In genomic region chr2L:2579669-2580351, dm6 we compare ENCODE assay signal across 1 fruit fly cellular context.
TF ChIP-seq lines count a peak whose summit lies in the region.

TSS of gene ND-B17.2 (minus strand) at chr2L:2580172.
TSS of gene Arpc5 (plus strand) at chr2L:2580292.

TF ChIP-seq in whole organism, embryonic, 481 proteins besides CTCF, POLR2A, EP300 and RAD21 (continued from another document):
- TF ChIP-seq CG33557 (GFP tag; optimal IDR thresholded peaks at IDR 0.05; lab: Kevin White, UChicago) (peak; percentile 7), fd102C (GFP tag; optimal IDR thresholded peaks at IDR 0.05; lab: Kevin White, UChicago) (no peak), stc (GFP tag; IDR thresholded peaks at IDR 0.05; lab: Robert Waterston, UW) (no peak), CG9932 (GFP tag; IDR thresholded peaks at IDR 0.05; lab: Robert Waterston, UW) (no peak), CG8765 (GFP tag; IDR thresholded peaks at IDR 0.05; lab: Robert Waterston, UW) (no peak), dan (GFP tag; IDR thresholded peaks at IDR 0.05; lab: Robert Waterston, UW) (no peak), Lim3 (GFP tag; IDR thresholded peaks at IDR 0.05; lab: Robert Waterston, UW) (no peak), amos (GFP tag; IDR thresholded peaks at IDR 0.05; lab: Robert Waterston, UW; ENCODE audit: partially characterized antibody) (no peak), CG2712 (tag; optimal IDR thresholded peaks at IDR 0.05; lab: Kevin White, UChicago) (peak; percentile 26), kay (GFP tag; optimal IDR thresholded peaks at IDR 0.05; lab: Kevin White, UChicago) (peak; percentile 73), sisA (GFP tag; IDR thresholded peaks at IDR 0.05; lab: Robert Waterston, UW) (no peak), pita (GFP tag; optimal IDR thresholded peaks at IDR 0.05; lab: Kevin White, UChicago) (no peak), CG13894 (tag; optimal IDR thresholded peaks at IDR 0.05; lab: Kevin White, UChicago) (no peak), CG12391 (tag; optimal IDR thresholded peaks at IDR 0.05; lab: Kevin White, UChicago) (peak; percentile 49), zfh1 (GFP tag; IDR thresholded peaks at IDR 0.05; lab: Robert Waterston, UW) (no peak), HLH54F (GFP tag; optimal IDR thresholded peaks at IDR 0.05; lab: Kevin White, UChicago) (peak; percentile 17), CG15073 (GFP tag; optimal IDR thresholded peaks at IDR 0.05; lab: Kevin White, UChicago) (no peak), PHDP (tag; optimal IDR thresholded peaks at IDR 0.05; lab: Kevin White, UChicago) (no peak), eve (GFP tag; optimal IDR thresholded peaks at IDR 0.05; lab: Kevin White, UChicago) (no peak), CG4820 (GFP tag; optimal IDR thresholded peaks at IDR 0.05; lab: Kevin White, UChicago) (no peak), lbe (GFP tag; optimal IDR thresholded peaks at IDR 0.05; lab: Kevin White, UChicago) (no peak), CG12104 (GFP tag; optimal IDR thresholded peaks at IDR 0.05; lab: Kevin White, UChicago) (no peak), Taf1 (GFP tag; IDR thresholded peaks at IDR 0.05; lab: Robert Waterston, UW) (no peak), HmgD (GFP tag; optimal IDR thresholded peaks at IDR 0.05; lab: Kevin White, UChicago) (peak; percentile 33), chif (GFP tag; optimal IDR thresholded peaks at IDR 0.05; lab: Kevin White, UChicago) (no peak), BEAF-32 (GFP tag; optimal IDR thresholded peaks at IDR 0.05; lab: Kevin White, UChicago) (peak; percentile 42), Mes4 (GFP tag; optimal IDR thresholded peaks at IDR 0.05; lab: Kevin White, UChicago) (no peak), CG10431 (GFP tag; optimal IDR thresholded peaks at IDR 0.05; lab: Kevin White, UChicago) (no peak), Oli (tag; optimal IDR thresholded peaks at IDR 0.05; lab: Kevin White, UChicago) (no peak), trem (tag; optimal IDR thresholded peaks at IDR 0.05; lab: Kevin White, UChicago) (peak; percentile 91), tup (GFP tag; optimal IDR thresholded peaks at IDR 0.05; lab: Kevin White, UChicago) (no peak), CG13775 (GFP tag; optimal IDR thresholded peaks at IDR 0.05; lab: Kevin White, UChicago) (peak; percentile 29), shn (GFP tag; optimal IDR thresholded peaks at IDR 0.05; lab: Kevin White, UChicago) (peak; percentile 31), unpg (GFP tag; optimal IDR thresholded peaks at IDR 0.05; lab: Kevin White, UChicago) (no peak), z (GFP tag; IDR thresholded peaks at IDR 0.05; lab: Robert Waterston, UW) (no peak), fd3F (GFP tag; optimal IDR thresholded peaks at IDR 0.05; lab: Kevin White, UChicago) (no peak), CG8944 (GFP tag; optimal IDR thresholded peaks at IDR 0.05; lab: Kevin White, UChicago) (no peak), emc (GFP tag; optimal IDR thresholded peaks at IDR 0.05; lab: Kevin White, UChicago) (no peak), CG10274 (GFP tag; optimal IDR thresholded peaks at IDR 0.05; lab: Kevin White, UChicago) (no peak), CG7928 (GFP tag; optimal IDR thresholded peaks at IDR 0.05; lab: Kevin White, UChicago) (no peak), CG10147 (GFP tag; optimal IDR thresholded peaks at IDR 0.05; lab: Kevin White, UChicago) (no peak), CG11093 (GFP tag; IDR thresholded peaks at IDR 0.05; lab: Robert Waterston, UW) (no peak), Doc2 (GFP tag; IDR thresholded peaks at IDR 0.05; lab: Robert Waterston, UW) (no peak), CG4404 (GFP tag; IDR thresholded peaks at IDR 0.05; lab: Robert Waterston, UW) (no peak), CG9215 (GFP tag; IDR thresholded peaks at IDR 0.05; lab: Robert Waterston, UW) (no peak), CG31365 (tag; optimal IDR thresholded peaks at IDR 0.05; lab: Kevin White, UChicago) (no peak), sob (GFP tag; IDR thresholded peaks at IDR 0.05; lab: Robert Waterston, UW) (no peak), bcd (GFP tag; optimal IDR thresholded peaks at IDR 0.05; lab: Kevin White, UChicago) (no peak), E2f1 (GFP tag; IDR thresholded peaks at IDR 0.05; lab: Robert Waterston, UW) (no peak), Chrac-16 (GFP tag; optimal IDR thresholded peaks at IDR 0.05; lab: Kevin White, UChicago) (no peak), CG2678 (tag; optimal IDR thresholded peaks at IDR 0.05; lab: Kevin White, UChicago) (no peak), CG12659 (GFP tag; optimal IDR thresholded peaks at IDR 0.05; lab: Kevin White, UChicago) (peak; percentile 52), CG13287 (GFP tag; IDR thresholded peaks at IDR 0.05; lab: Robert Waterston, UW; ENCODE audit: partially characterized antibody) (peak; percentile 47; the same call in 1 of the 2 replicates), Med (GFP tag; lab: Kevin White, UChicago) (peak; percentile 85), Gug (GFP tag; IDR thresholded peaks at IDR 0.05; lab: Robert Waterston, UW) (no peak), Hsf (GFP tag; optimal IDR thresholded peaks at IDR 0.05; lab: Kevin White, UChicago) (peak; percentile 16), Mrtf (GFP tag; IDR thresholded peaks at IDR 0.05; lab: Robert Waterston, UW) (no peak), Gsc (GFP tag; IDR thresholded peaks at IDR 0.05; lab: Robert Waterston, UW) (no peak), Doc3 (GFP tag; IDR thresholded peaks at IDR 0.05; lab: Robert Waterston, UW; ENCODE audit: partially characterized antibody) (no peak), her (GFP tag; optimal IDR thresholded peaks at IDR 0.05; lab: Kevin White, UChicago) (no peak), mam (GFP tag; optimal IDR thresholded peaks at IDR 0.05; lab: Kevin White, UChicago) (peak; percentile 13), exex (tag; optimal IDR thresholded peaks at IDR 0.05; lab: Kevin White, UChicago) (no peak), CG6854 (GFP tag; optimal IDR thresholded peaks at IDR 0.05; lab: Kevin White, UChicago) (no peak), CG17361 (GFP tag; IDR thresholded peaks at IDR 0.05; lab: Robert Waterston, UW) (peak; percentile 47; the same call in 1 of the 3 replicates), CG17568 (GFP tag; optimal IDR thresholded peaks at IDR 0.05; lab: Kevin White, UChicago) (no peak), trh (GFP tag; optimal IDR thresholded peaks at IDR 0.05; lab: Kevin White, UChicago) (no peak), Hr39 (optimal IDR thresholded peaks at IDR 0.05; lab: Kevin White, UChicago) (no peak), Adf1 (GFP tag; IDR thresholded peaks at IDR 0.05; lab: Robert Waterston, UW) (no peak), CG4617 (GFP tag; optimal IDR thresholded peaks at IDR 0.05; lab: Kevin White, UChicago; ENCODE audit: borderline replicate concordance) (peak; percentile 78), CG3847 (GFP tag; IDR thresholded peaks at IDR 0.05; lab: Robert Waterston, UW) (peak; percentile 46), disco-r (GFP tag; optimal IDR thresholded peaks at IDR 0.05; lab: Kevin White, UChicago) (no peak), CG14667 (GFP tag; IDR thresholded peaks at IDR 0.05; lab: Robert Waterston, UW) (no peak), CG2199 (GFP tag; IDR thresholded peaks at IDR 0.05; lab: Robert Waterston, UW) (no peak), hkb (optimal IDR thresholded peaks at IDR 0.05; lab: Kevin White, UChicago) (peak; percentile 33), hkb (GFP tag; IDR thresholded peaks at IDR 0.05; lab: Robert Waterston, UW) (no peak), B-H2 (GFP tag; optimal IDR thresholded peaks at IDR 0.05; lab: Kevin White, UChicago) (no peak), chinmo (GFP tag; IDR thresholded peaks at IDR 0.05; lab: Robert Waterston, UW; ENCODE audit: partially characterized antibody) (no peak), CG15269 (tag; optimal IDR thresholded peaks at IDR 0.05; lab: Kevin White, UChicago) (no peak), Nf-YB (GFP tag; optimal IDR thresholded peaks at IDR 0.05; lab: Kevin White, UChicago) (no peak), Fer3 (tag; optimal IDR thresholded peaks at IDR 0.05; lab: Kevin White, UChicago) (no peak), CG10543 (GFP tag; optimal IDR thresholded peaks at IDR 0.05; lab: Kevin White, UChicago) (no peak), CG16815 (GFP tag; optimal IDR thresholded peaks at IDR 0.05; lab: Kevin White, UChicago) (no peak), CG11723 (GFP tag; optimal IDR thresholded peaks at IDR 0.05; lab: Kevin White, UChicago) (no peak), dysf (GFP tag; IDR thresholded peaks at IDR 0.05; lab: Robert Waterston, UW) (no peak), abd-A (tag; optimal IDR thresholded peaks at IDR 0.05; lab: Kevin White, UChicago) (no peak), Camta (GFP tag; optimal IDR thresholded peaks at IDR 0.05; lab: Kevin White, UChicago) (no peak), CG12236 (GFP tag; optimal IDR thresholded peaks at IDR 0.05; lab: Kevin White, UChicago) (no peak), otp (GFP tag; IDR thresholded peaks at IDR 0.05; lab: Robert Waterston, UW) (no peak), CG14965 (GFP tag; optimal IDR thresholded peaks at IDR 0.05; lab: Kevin White, UChicago; ENCODE audit: borderline replicate concordance) (no peak), pfk (GFP tag; optimal IDR thresholded peaks at IDR 0.05; lab: Kevin White, UChicago) (no peak), CG4424 (GFP tag; optimal IDR thresholded peaks at IDR 0.05; lab: Kevin White, UChicago) (peak; percentile 18), en (GFP tag; optimal IDR thresholded peaks at IDR 0.05; lab: Kevin White, UChicago) (no peak), nmo (GFP tag; optimal IDR thresholded peaks at IDR 0.05; lab: Kevin White, UChicago) (peak; percentile 56), lov (optimal IDR thresholded peaks at IDR 0.05; lab: Kevin White, UChicago) (no peak), lov (GFP tag; IDR thresholded peaks at IDR 0.05; lab: Robert Waterston, UW) (no peak), CG10209 (GFP tag; optimal IDR thresholded peaks at IDR 0.05; lab: Kevin White, UChicago) (no peak), Ptx1 (GFP tag; IDR thresholded peaks at IDR 0.05; lab: Robert Waterston, UW) (no peak), sens (GFP tag; lab: Kevin White, UChicago) (peak; percentile 84), Ravus (GFP tag; IDR thresholded peaks at IDR 0.05; lab: Robert Waterston, UW) (no peak), Fer2 (tag; optimal IDR thresholded peaks at IDR 0.05; lab: Kevin White, UChicago) (no peak), Eip74EF (GFP tag; optimal IDR thresholded peaks at IDR 0.05; lab: Kevin White, UChicago) (no peak), dm (GFP tag; optimal IDR thresholded peaks at IDR 0.05; lab: Kevin White, UChicago) (peak; percentile 11), CG15011 (GFP tag; optimal IDR thresholded peaks at IDR 0.05; lab: Kevin White, UChicago) (no peak), CG10654 (GFP tag; optimal IDR thresholded peaks at IDR 0.05; lab: Kevin White, UChicago) (no peak), Poxn (GFP tag; IDR thresholded peaks at IDR 0.05; lab: Robert Waterston, UW) (no peak), hb (GFP tag; IDR thresholded peaks at IDR 0.05; lab: Robert Waterston, UW; ENCODE audit: partially characterized antibody) (no peak), CG4707 (GFP tag; optimal IDR thresholded peaks at IDR 0.05; lab: Kevin White, UChicago) (no peak), CG8388 (GFP tag; optimal IDR thresholded peaks at IDR 0.05; lab: Kevin White, UChicago) (no peak), CG7745 (tag; optimal IDR thresholded peaks at IDR 0.05; lab: Kevin White, UChicago) (no peak), CG1792 (GFP tag; optimal IDR thresholded peaks at IDR 0.05; lab: Kevin White, UChicago) (no peak), C15 (GFP tag; IDR thresholded peaks at IDR 0.05; lab: Robert Waterston, UW) (no peak), Hr3 (GFP tag; optimal IDR thresholded peaks at IDR 0.05; lab: Kevin White, UChicago) (no peak), CG8359 (GFP tag; optimal IDR thresholded peaks at IDR 0.05; lab: Kevin White, UChicago; ENCODE audit: borderline replicate concordance) (no peak), Dll (GFP tag; IDR thresholded peaks at IDR 0.05; lab: Robert Waterston, UW; ENCODE audit: partially characterized antibody) (no peak), unc-4 (GFP tag; IDR thresholded peaks at IDR 0.05; lab: Robert Waterston, UW; ENCODE audit: partially characterized antibody) (no peak), lola (GFP tag; optimal IDR thresholded peaks at IDR 0.05; lab: Kevin White, UChicago) (peak in 1 of 3 experiments; percentile 23), ken (GFP tag; IDR thresholded peaks at IDR 0.05; lab: Robert Waterston, UW) (no peak), CG11247 (GFP tag; IDR thresholded peaks at IDR 0.05; lab: Robert Waterston, UW) (no peak)
